Worm (Caenorhabditis elegans) whole organism, L4 larva: ENCODE data around the gene W02B12.1.

ENCODE experiments used
- ceh-82 ChIP-seq: sonication (generic microtip); optimal IDR thresholded peaks from 2 replicates; lab custom pipeline; 2017; ENCODE audit warnings: missing biosample characterization, missing genetic modification characterization
- daf-12 ChIP-seq: fragments of 150-350 bp; optimal IDR thresholded peaks from 2 replicates; lab custom pipeline; 2014; ENCODE audit warnings: missing biosample characterization, missing genetic modification reagents, missing genetic modification characterization
- egl-27 ChIP-seq: sonication (generic microtip); optimal IDR thresholded peaks from 3 replicates; lab custom pipeline; 2017; ENCODE audit warnings: missing biosample characterization, missing genetic modification reagents, missing genetic modification characterization
- gei-8 ChIP-seq: fragments of 200-800 bp; sonication (Bioruptor generic); optimal IDR thresholded peaks from 2 replicates; lab custom pipeline; 2018; ENCODE audit warnings: mild to moderate bottlenecking, missing genetic modification characterization, missing compliant biosample characterization
- jun-1 ChIP-seq: fragments of 150-350 bp; optimal IDR thresholded peaks from 2 replicates; lab custom pipeline; 2014; ENCODE audit warnings: missing biosample characterization, missing genetic modification reagents, missing genetic modification characterization
- mdl-1 ChIP-seq, 2 experiments: fragments of 150-350 bp in 1 of 2; sonication (generic microtip) in 1 of 2; optimal IDR thresholded peaks; 2 replicates each; lab custom pipeline; 2014 to 2017; ENCODE audit warnings: missing biosample characterization in 2 of 2, missing genetic modification characterization in 2 of 2
- nhr-10 ChIP-seq: fragments of 150-350 bp; optimal IDR thresholded peaks from 2 replicates; lab custom pipeline; 2014; ENCODE audit warnings: missing biosample characterization, missing genetic modification characterization
- nhr-28 ChIP-seq: fragments of 150-350 bp; optimal IDR thresholded peaks from 2 replicates; lab custom pipeline; 2014; ENCODE audit warnings: missing biosample characterization, missing genetic modification characterization
- pqm-1 ChIP-seq: sonication (generic microtip); optimal IDR thresholded peaks from 2 replicates; lab custom pipeline; 2017; ENCODE audit warnings: missing biosample characterization, missing genetic modification characterization
- skn-1 ChIP-seq: fragments of 150-350 bp; optimal IDR thresholded peaks from 2 replicates; lab custom pipeline; 2014; ENCODE audit warnings: missing biosample characterization, missing genetic modification characterization
- unc-62 ChIP-seq, 3 experiments: fragments of 150-350 bp in 1 of 3; sonication (generic microtip); optimal IDR thresholded peaks in 2 of 3; peaks in 1 of 3; 1 replicate in 1 of 3; 2 replicates in 2 of 3; lab custom pipeline; 2014 to 2017; ENCODE audit warnings: missing biosample characterization in 3 of 3, missing genetic modification characterization in 3 of 3, missing genetic modification reagents in 3 of 3, missing genotype in 1 of 3
- ztf-11 ChIP-seq: fragments of 150-350 bp; optimal IDR thresholded peaks from 2 replicates; lab custom pipeline; 2014; ENCODE audit warnings: missing biosample characterization, missing genetic modification characterization

DNA sequence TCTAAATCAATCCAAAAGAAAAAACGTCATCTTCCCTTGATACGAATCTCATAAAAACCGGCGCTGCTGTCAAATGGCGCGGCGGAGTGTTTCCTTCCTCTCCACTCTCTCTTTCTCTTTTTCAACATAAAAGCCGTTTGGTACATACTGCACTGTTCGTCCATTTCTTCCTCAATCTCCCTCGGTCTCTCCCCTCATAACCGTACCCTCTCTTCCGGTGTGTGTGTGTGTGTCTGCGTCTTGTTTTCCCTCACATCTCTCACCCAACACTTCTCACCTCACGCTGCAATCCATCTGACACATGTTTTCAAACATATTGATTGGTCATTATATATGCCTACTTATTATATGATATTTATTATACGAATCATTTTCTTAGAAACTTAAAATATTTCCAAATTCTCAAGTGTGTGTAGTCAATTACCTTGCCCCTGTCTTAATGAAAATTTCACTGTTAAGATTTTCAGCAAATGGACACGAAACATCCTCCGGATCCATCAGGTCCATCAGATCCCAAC is 15.7 kb downstream of the W02B12.1 start, which contains the start of the genes aars-1 and rga-1:
- no peak for TF ChIP-seq egl-27 (tag; lab: Kevin White, UChicago)
- TF ChIP-seq ceh-82 (tag; lab: Kevin White, UChicago) = no peak
- TF ChIP-seq daf-12 (tag; lab: Kevin White, UChicago) = no peak
- peak in 1 of 2 experiments; percentile 82 for TF ChIP-seq mdl-1 (tag; optimal IDR thresholded peaks at IDR 0.05; lab: Kevin White, UChicago)
- peak; percentile 86 for TF ChIP-seq nhr-28 (tag; lab: Kevin White, UChicago)
- no peak for TF ChIP-seq gei-8 (GFP tag; lab: Kevin White, UChicago)
- no peak for TF ChIP-seq ztf-11 (tag; lab: Kevin White, UChicago)
- TF ChIP-seq unc-62 (GFP tag; optimal IDR thresholded peaks at IDR 0.05 in 1 of 2; lab: Kevin White, UChicago) = peak in 1 of 2 experiments; percentile 97
- no peak for TF ChIP-seq unc-62 (tag; optimal IDR thresholded peaks at IDR 0.05; lab: Kevin White, UChicago)
- TF ChIP-seq pqm-1 (tag; lab: Kevin White, UChicago) = peak; percentile 46
- peak; percentile 31 for TF ChIP-seq nhr-10 (tag; lab: Kevin White, UChicago)
- TF ChIP-seq jun-1 = peak; percentile 26
- no peak for TF ChIP-seq skn-1 (tag; lab: Kevin White, UChicago)
